Worm (Caenorhabditis elegans) whole organism, young adult: Measurements from ENCODE around the gene Y43F8C.9.

Experiments
- B0261.1 ChIP-seq: sonication (generic microtip); optimal IDR thresholded peaks from 2 replicates; lab custom pipeline; 2016; ENCODE audit warnings: mild to moderate bottlenecking, missing genetic modification characterization, moderate library complexity, missing compliant biosample characterization
- B0336.3 ChIP-seq: fragments of 200-800 bp; sonication (Bioruptor generic); IDR thresholded peaks from 2 replicates; pipeline ENCODE4 v1.3.6; 2022; ENCODE audit warnings: missing genetic modification characterization, missing compliant biosample characterization
- D2030.7 ChIP-seq: fragments of 200-800 bp; sonication (Bioruptor generic); IDR thresholded peaks from 2 replicates; pipeline ENCODE4 v1.3.6; 2022; ENCODE audit warnings: missing genetic modification reagents, missing genetic modification characterization, missing compliant biosample characterization
- F39B2.1 ChIP-seq: fragments of 200-800 bp; sonication (Bioruptor generic); IDR thresholded peaks from 2 replicates; pipeline ENCODE4 v1.3.6; 2022; ENCODE audit warnings: missing genetic modification reagents, missing genetic modification characterization, missing compliant biosample characterization
- Y53F4B.3 ChIP-seq: fragments of 200-800 bp; sonication (Bioruptor generic); IDR thresholded peaks from 2 replicates; pipeline ENCODE4 v1.3.6; 2022; ENCODE audit warnings: missing genetic modification reagents, missing genetic modification characterization, missing compliant biosample characterization
- Y53G8AR.9 ChIP-seq: fragments of 200-800 bp; sonication (Bioruptor generic); conservative IDR thresholded peaks from 2 replicates; pipeline ENCODE4 v1.3.6; 2022; ENCODE audit warnings: missing genetic modification reagents, missing genetic modification characterization, missing compliant biosample characterization
- aptf-2 ChIP-seq: fragments of 200-800 bp; sonication (Bioruptor generic); conservative IDR thresholded peaks from 2 replicates; pipeline ENCODE4 v1.3.6; 2022; ENCODE audit warnings: missing genetic modification reagents, missing genetic modification characterization, missing compliant biosample characterization
- attf-5 ChIP-seq: fragments of 200-800 bp; sonication (Bioruptor generic); optimal IDR thresholded peaks from 2 replicates; lab custom pipeline; 2018; ENCODE audit warnings: mild to moderate bottlenecking, missing genetic modification characterization, missing compliant biosample characterization
- ccch-3 ChIP-seq: fragments of 200-800 bp; sonication (Bioruptor generic); optimal IDR thresholded peaks from 2 replicates; lab custom pipeline; 2018; ENCODE audit warnings: mild to moderate bottlenecking, missing genetic modification characterization, missing compliant biosample characterization
- cebp-2 ChIP-seq: fragments of 200-800 bp; sonication (Bioruptor generic); IDR thresholded peaks from 2 replicates; pipeline ENCODE4 v1.3.6; 2022; ENCODE audit warnings: missing genetic modification characterization, missing compliant biosample characterization
- ceh-79 ChIP-seq: sonication (generic microtip); optimal IDR thresholded peaks from 2 replicates; lab custom pipeline; 2017; ENCODE audit warnings: mild to moderate bottlenecking, missing genetic modification characterization, missing compliant biosample characterization
- egl-44 ChIP-seq: fragments of 200-800 bp; sonication (Bioruptor generic); IDR thresholded peaks from 2 replicates; pipeline ENCODE4 v1.3.6; 2022; ENCODE audit warnings: missing genetic modification reagents, missing genetic modification characterization, missing compliant biosample characterization
- fkh-3 ChIP-seq: sonication (generic microtip); optimal IDR thresholded peaks from 2 replicates; lab custom pipeline; 2016; ENCODE audit warnings: mild to moderate bottlenecking, missing genetic modification characterization, missing compliant biosample characterization
- him-1 ChIP-seq: sonication (generic microtip); optimal IDR thresholded peaks from 2 replicates; lab custom pipeline; 2016; ENCODE audit warnings: missing genotype, missing genetic modification reagents, missing genetic modification characterization, missing compliant biosample characterization
- hmg-1.2 ChIP-seq: fragments of 200-800 bp; sonication (Bioruptor generic); IDR thresholded peaks from 2 replicates; pipeline ENCODE4 v1.3.6; 2022; ENCODE audit warnings: missing genetic modification reagents, missing genetic modification characterization, missing compliant biosample characterization
- hrde-1 ChIP-seq: sonication (generic microtip); optimal IDR thresholded peaks from 2 replicates; lab custom pipeline; 2016; ENCODE audit warnings: missing genetic modification characterization, mild to moderate bottlenecking, missing compliant biosample characterization, moderate library complexity, missing genotype, missing genetic modification reagents, borderline replicate concordance
- hsf-1 ChIP-seq: fragments of 200-800 bp; sonication (Bioruptor generic); IDR thresholded peaks from 2 replicates; pipeline ENCODE4 v1.3.6; 2022; ENCODE audit warnings: missing genetic modification reagents, missing genetic modification characterization, missing compliant biosample characterization
- lag-1 ChIP-seq: fragments of 200-800 bp; sonication (Bioruptor generic); IDR thresholded peaks from 2 replicates; pipeline ENCODE4 v1.3.6; 2022; ENCODE audit warnings: missing genetic modification reagents, missing genetic modification characterization, missing compliant biosample characterization
- lin-35 ChIP-seq, 3 experiments: fragments of 150-350 bp in 2 of 3; sonication (generic microtip) in 1 of 3; optimal IDR thresholded peaks; 2 replicates each; lab custom pipeline; 2014 to 2018; ENCODE audit warnings: missing biosample characterization in 3 of 3, missing genetic modification characterization in 3 of 3, missing genetic modification reagents in 3 of 3
- madf-10 ChIP-seq: sonication (generic microtip); optimal IDR thresholded peaks from 2 replicates; lab custom pipeline; 2016; ENCODE audit warnings: mild to moderate bottlenecking, missing genetic modification characterization, missing compliant biosample characterization
- madf-6 ChIP-seq: fragments of 200-800 bp; sonication (Bioruptor generic); IDR thresholded peaks from 2 replicates; pipeline ENCODE4 v1.3.6; 2022; ENCODE audit warnings: missing genetic modification reagents, missing genetic modification characterization, missing compliant biosample characterization
- mcd-1 ChIP-seq: fragments of 200-800 bp; sonication (Bioruptor generic); IDR thresholded peaks from 2 replicates; pipeline ENCODE4 v1.3.6; 2022; ENCODE audit warnings: missing genetic modification reagents, missing genetic modification characterization, missing compliant biosample characterization
- mel-28 ChIP-seq: sonication (generic microtip); optimal IDR thresholded peaks from 2 replicates; lab custom pipeline; 2016; ENCODE audit warnings: borderline replicate concordance, mild to moderate bottlenecking, missing genetic modification characterization, missing compliant biosample characterization
- mes-4 ChIP-seq: sonication (generic microtip); optimal IDR thresholded peaks from 2 replicates; lab custom pipeline; 2016; ENCODE audit warnings: missing genotype, missing genetic modification characterization, missing compliant biosample characterization
- nfyb-1 ChIP-seq: fragments of 200-800 bp; sonication (Bioruptor generic); IDR thresholded peaks from 2 replicates; pipeline ENCODE4 v1.3.6; 2022; ENCODE audit warnings: missing genetic modification reagents, missing genetic modification characterization, missing compliant biosample characterization
- nhr-120 ChIP-seq: fragments of 200-800 bp; sonication (Bioruptor generic); IDR thresholded peaks from 2 replicates; pipeline ENCODE4 v1.3.6; 2022; ENCODE audit warnings: missing genetic modification characterization, missing compliant biosample characterization
- nhr-179 ChIP-seq: sonication (generic microtip); optimal IDR thresholded peaks from 2 replicates; lab custom pipeline; 2016; ENCODE audit warnings: mild to moderate bottlenecking, missing genetic modification characterization, missing compliant biosample characterization
- rec-8 ChIP-seq, 2 experiments: sonication (generic microtip); optimal IDR thresholded peaks; 2 replicates each; lab custom pipeline; 2016; ENCODE audit warnings: mild to moderate bottlenecking in 2 of 2, missing genetic modification characterization in 2 of 2, missing genetic modification reagents in 2 of 2, missing genotype in 2 of 2, missing biosample characterization in 1 of 2, missing compliant biosample characterization in 1 of 2, moderate library complexity in 1 of 2
- rpc-1 ChIP-seq, 2 experiments: fragments of 150-350 bp in 1 of 2; sonication (generic microtip) in 1 of 2; optimal IDR thresholded peaks; 2 replicates each; lab custom pipeline; 2014 to 2018; ENCODE audit warnings: missing biosample characterization in 1 of 2, missing genetic modification characterization in 1 of 2, missing genetic modification reagents in 1 of 2, missing genotype in 1 of 2
- sdz-38 ChIP-seq: sonication (generic microtip); optimal IDR thresholded peaks from 2 replicates; lab custom pipeline; 2016; ENCODE audit warnings: missing genotype, missing genetic modification characterization, missing compliant biosample characterization
- tbp1 ChIP-seq: fragments of 200-800 bp; sonication (Bioruptor generic); optimal IDR thresholded peaks from 2 replicates; lab custom pipeline; 2018; ENCODE audit warnings: mild to moderate bottlenecking, missing genetic modification characterization, missing compliant biosample characterization
- zfh-2 ChIP-seq: fragments of 200-800 bp; sonication (Bioruptor generic); conservative IDR thresholded peaks from 2 replicates; pipeline ENCODE4 v1.3.6; 2022; ENCODE audit warnings: missing genetic modification reagents, missing genetic modification characterization, missing compliant biosample characterization
- ztf-22 ChIP-seq: fragments of 200-800 bp; sonication (Bioruptor generic); optimal IDR thresholded peaks from 2 replicates; lab custom pipeline; 2018; ENCODE audit warnings: mild to moderate bottlenecking, missing genetic modification characterization, moderate library complexity, missing compliant biosample characterization
- ztf-25 ChIP-seq: fragments of 200-800 bp; sonication (Bioruptor generic); IDR thresholded peaks from 2 replicates; pipeline ENCODE4 v1.3.6; 2022; ENCODE audit warnings: missing genetic modification reagents, missing genetic modification characterization, missing compliant biosample characterization
- ztf-6 ChIP-seq: fragments of 200-800 bp; sonication (Bioruptor generic); IDR thresholded peaks from 2 replicates; pipeline ENCODE4 v1.3.6; 2022; ENCODE audit warnings: missing genetic modification reagents, missing genetic modification characterization, missing compliant biosample characterization

Gene Y43F8C.9

DNA sequence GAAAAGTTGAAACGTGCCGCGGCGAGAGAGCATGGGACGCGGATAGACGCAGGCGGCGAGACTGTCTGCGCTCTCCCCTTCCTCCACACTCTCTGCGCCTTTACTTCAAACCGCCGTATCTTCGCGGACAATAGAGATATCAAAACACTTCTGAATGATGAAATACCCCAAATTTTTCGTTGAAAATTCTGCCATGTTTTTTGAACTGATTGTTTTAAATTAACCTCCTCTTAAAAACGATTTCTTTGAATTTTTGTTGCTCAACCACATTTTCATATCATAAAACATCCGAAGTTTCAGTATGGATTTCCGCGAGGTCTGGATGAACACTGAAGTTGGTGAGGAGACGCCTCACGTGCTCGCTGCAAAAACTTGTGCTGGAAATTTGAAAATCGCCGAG lies 24.1 kb downstream of the Y43F8C.9 start, which contains the start of gene Y43F8C.11:
TSS of gene Y43F8C.11 (plus strand) at position 301 of the 400 bp plus-strand sequence.
- TF ChIP-seq cebp-2 (GFP tag; lab: Robert Waterston, UW) (no peak), sdz-38 (tag; lab: Kevin White, UChicago) (no peak), him-1 (tag; lab: Kevin White, UChicago) (no peak), mel-28 (no peak), ceh-79 (tag; lab: Kevin White, UChicago) (no peak), hsf-1 (GFP tag; lab: Robert Waterston, UW) (no peak), attf-5 (GFP tag; lab: Kevin White, UChicago) (no peak), nhr-120 (GFP tag; lab: Robert Waterston, UW) (no peak), zfh-2 (GFP tag; lab: Robert Waterston, UW) (0 out of 2 replicates have a peak, but pooled peaks have one; percentile 26), madf-6 (GFP tag; lab: Robert Waterston, UW) (no peak), tbp1 (GFP tag; lab: Kevin White, UChicago) (no peak), ztf-25 (no peak), rec-8 (tag; optimal IDR thresholded peaks at IDR 0.05; lab: Kevin White, UChicago) (no peak), lag-1 (GFP tag; lab: Robert Waterston, UW) (no peak), hmg-1.2 (peak; percentile 29), mes-4 (no peak), Y53G8AR.9 (GFP tag; lab: Robert Waterston, UW) (no peak)

DNA sequence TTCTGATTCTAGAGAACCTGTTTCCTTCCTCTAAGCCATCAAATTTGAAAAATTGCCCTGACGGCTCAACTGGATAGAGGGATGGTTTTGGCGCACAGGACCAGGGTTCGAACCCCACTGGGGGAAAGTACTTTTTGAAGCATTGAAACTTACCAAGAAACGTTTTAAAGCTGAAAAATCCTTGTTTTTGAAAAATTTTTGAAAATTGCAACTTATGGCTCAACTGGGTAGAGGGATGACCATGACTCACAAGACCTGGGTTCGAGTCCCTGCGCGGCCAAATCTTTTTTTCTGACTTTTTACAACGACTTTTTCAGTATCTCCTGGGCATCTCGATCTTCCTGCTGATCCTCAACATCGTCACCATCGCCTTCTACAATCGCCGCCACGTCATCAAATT lies 25.0 kb downstream of the Y43F8C.9 start:
- TF ChIP-seq fkh-3 (tag; lab: Kevin White, UChicago) (no peak), nfyb-1 (GFP tag; lab: Robert Waterston, UW) (no peak), ztf-6 (no peak), B0336.3 (GFP tag; lab: Robert Waterston, UW) (no peak), rpc-1 (optimal IDR thresholded peaks at IDR 0.05; lab: Kevin White, UChicago) (peak; percentile 7), rpc-1 (tag; optimal IDR thresholded peaks at IDR 0.05; lab: Kevin White, UChicago) (peak; percentile 64), ccch-3 (GFP tag; lab: Kevin White, UChicago) (no peak), B0261.1 (peak; percentile 40), lin-35 (GFP tag; optimal IDR thresholded peaks at IDR 0.05; lab: Kevin White, UChicago) (no peak), hrde-1 (no peak), tbp1 (GFP tag; lab: Kevin White, UChicago) (peak; percentile 76), Y53F4B.3 (GFP tag; lab: Robert Waterston, UW) (no peak), nhr-179 (tag; lab: Kevin White, UChicago) (no peak), sdz-38 (tag; lab: Kevin White, UChicago) (no peak), madf-10 (tag; lab: Kevin White, UChicago) (no peak), D2030.7 (GFP tag; lab: Robert Waterston, UW) (no peak), F39B2.1 (GFP tag; lab: Robert Waterston, UW) (no peak), aptf-2 (GFP tag; lab: Robert Waterston, UW) (no peak), mcd-1 (GFP tag; lab: Robert Waterston, UW) (no peak), ztf-22 (GFP tag; lab: Kevin White, UChicago) (no peak)

DNA sequence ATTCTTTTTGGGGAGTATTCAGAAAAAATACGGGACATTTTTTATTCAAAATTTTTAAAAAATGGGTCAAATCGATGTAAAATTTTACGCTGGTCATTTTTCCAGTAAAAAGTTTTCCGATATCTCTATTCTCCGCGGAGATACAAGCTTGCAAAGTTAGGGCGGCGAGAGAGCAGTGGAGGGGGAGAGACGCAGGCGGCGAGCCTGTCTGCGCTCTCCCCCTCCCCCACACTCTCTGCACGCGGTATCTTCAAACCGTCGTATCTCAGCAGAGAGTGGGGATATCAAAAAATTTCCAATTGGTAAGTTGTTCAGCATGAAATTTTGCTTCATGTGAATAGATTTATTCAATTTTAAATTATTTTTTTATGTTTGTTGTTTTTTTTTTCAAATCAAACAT lies 25.9 kb downstream of the Y43F8C.9 start:
- peak; percentile 58; the same call in 1 of the 2 replicates for TF ChIP-seq zfh-2 (GFP tag; lab: Robert Waterston, UW)
- peak; percentile 82 for TF ChIP-seq hmg-1.2
- no peak for TF ChIP-seq egl-44 (GFP tag; lab: Robert Waterston, UW)
